Fruit fly (Drosophila melanogaster): ENCODE results near the gene CG17996.

The CG17996 gene

DNA sequence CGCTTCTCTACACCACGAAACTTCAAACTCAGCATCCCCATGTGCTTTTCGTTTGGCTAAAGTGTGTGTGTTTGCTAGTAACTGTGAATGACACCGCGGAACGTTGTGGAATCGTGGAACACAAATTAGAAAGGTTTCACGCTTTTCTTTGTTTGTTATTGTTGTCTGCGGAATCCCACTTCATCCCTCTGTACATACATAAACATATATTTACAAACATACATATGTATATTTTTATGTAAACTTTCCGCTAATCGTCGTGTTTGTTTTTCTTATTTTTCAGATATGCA is 40.3 kb downstream of the CG17996 start:
- TF ChIP-seq Ets98B (GFP tag; IDR thresholded peaks at IDR 0.05), result no peak
- TF ChIP-seq CG15710 (tag; optimal IDR thresholded peaks at IDR 0.05), result no peak
- TF ChIP-seq CG9948 (tag; optimal IDR thresholded peaks at IDR 0.05), result no peak
- no peak for TF ChIP-seq CG8159 (tag; optimal IDR thresholded peaks at IDR 0.05)
- TF ChIP-seq CG8301 (tag; optimal IDR thresholded peaks at IDR 0.05), result no peak
- TF ChIP-seq CG14655 (GFP tag; optimal IDR thresholded peaks at IDR 0.05), result no peak
- TF ChIP-seq CG10348 (GFP tag; IDR thresholded peaks at IDR 0.05), result no peak
- no peak for TF ChIP-seq CG34367 (tag; optimal IDR thresholded peaks at IDR 0.05)

DNA sequence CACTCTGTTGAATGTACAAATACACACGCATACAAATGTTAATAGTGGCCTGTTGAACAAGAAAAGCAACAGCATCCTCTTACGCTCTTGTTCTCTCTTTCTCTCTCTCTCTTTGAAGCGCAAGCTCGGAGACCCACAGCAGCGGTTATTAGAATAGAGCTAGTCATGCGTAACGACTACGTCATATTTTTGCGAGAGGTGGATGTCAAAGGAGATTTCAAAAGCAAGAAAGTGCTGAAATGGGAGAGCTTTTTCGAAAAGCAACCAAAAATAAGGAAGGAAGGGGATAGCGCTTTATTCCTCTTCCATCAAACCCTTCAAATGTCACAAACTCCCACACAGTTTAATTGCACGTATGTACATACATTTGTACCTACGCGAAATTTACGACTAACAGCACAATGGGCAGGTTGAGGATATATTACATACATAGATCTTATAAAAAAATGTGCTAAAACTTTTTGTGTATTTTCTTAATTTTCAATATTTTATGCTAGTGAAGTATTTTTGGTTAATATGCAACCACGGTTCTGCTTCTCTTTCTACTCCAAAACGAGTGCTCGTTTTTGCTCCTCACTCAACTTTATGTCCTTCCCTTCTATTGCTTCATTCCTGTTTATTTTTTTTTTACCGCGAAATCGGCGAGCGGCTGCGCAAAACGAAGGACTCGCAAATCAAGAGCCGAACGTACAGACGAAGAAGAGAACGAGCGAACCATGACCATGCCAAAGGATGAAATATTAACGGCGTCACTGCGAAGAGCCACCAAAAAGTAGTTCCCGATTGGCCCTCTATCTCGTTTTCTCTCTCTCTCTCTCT is 40.8 kb downstream of the CG17996 start:
- TF ChIP-seq CG9948 (tag; optimal IDR thresholded peaks at IDR 0.05) (peak; percentile 55), fd96Ca (GFP tag; IDR thresholded peaks at IDR 0.05) (0 out of 3 replicates have a peak, but pooled peaks have one; percentile 59), CG14655 (GFP tag; optimal IDR thresholded peaks at IDR 0.05) (peak; percentile 44), D1 (tag; optimal IDR thresholded peaks at IDR 0.05) (no peak), CG13204 (GFP tag; optimal IDR thresholded peaks at IDR 0.05) (no peak), rn (GFP tag; IDR thresholded peaks at IDR 0.05) (no peak), CG17806 (tag; optimal IDR thresholded peaks at IDR 0.05) (no peak), CG8159 (tag; optimal IDR thresholded peaks at IDR 0.05) (peak; percentile 20), Pif1A (GFP tag; optimal IDR thresholded peaks at IDR 0.05) (peak; percentile 61), Pif1B (GFP tag; optimal IDR thresholded peaks at IDR 0.05) (peak; percentile 8), CG15710 (tag; optimal IDR thresholded peaks at IDR 0.05) (peak; percentile 57), gl (tag; optimal IDR thresholded peaks at IDR 0.05) (no peak), CG34367 (tag; optimal IDR thresholded peaks at IDR 0.05) (peak; percentile 38), CG8301 (tag; optimal IDR thresholded peaks at IDR 0.05) (peak; percentile 22), Snoo (tag; optimal IDR thresholded peaks at IDR 0.05) (peak; percentile 34), CG32121 (GFP tag; IDR thresholded peaks at IDR 0.05) (no peak), Ets98B (GFP tag; IDR thresholded peaks at IDR 0.05) (no peak)

DNA sequence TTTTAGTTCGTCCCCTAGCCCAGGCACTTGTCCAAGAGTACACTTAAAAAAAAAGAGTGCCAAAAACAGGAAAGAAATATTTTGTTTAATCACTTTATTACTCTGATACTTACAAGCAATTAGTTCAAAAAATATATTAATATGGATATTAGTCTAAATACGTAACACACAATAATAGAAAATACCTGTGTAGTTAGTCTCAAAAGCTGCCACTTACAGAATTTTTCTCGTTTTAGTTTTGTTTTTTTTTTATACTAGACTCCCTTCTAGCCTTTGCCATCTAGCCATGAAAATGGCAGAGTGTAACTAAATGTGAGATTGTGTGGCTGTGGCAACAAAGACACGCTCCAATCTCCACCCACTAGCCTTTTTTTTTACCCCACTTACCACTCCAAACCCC is 43.0 kb downstream of the CG17996 start:
- TF ChIP-seq CG34367 (tag; optimal IDR thresholded peaks at IDR 0.05) (peak; percentile 77), gl (tag; optimal IDR thresholded peaks at IDR 0.05) (no peak), CG8159 (tag; optimal IDR thresholded peaks at IDR 0.05) (peak; percentile 76), Pif1A (GFP tag; optimal IDR thresholded peaks at IDR 0.05) (peak; percentile 78), CG15710 (tag; optimal IDR thresholded peaks at IDR 0.05) (peak; percentile 77), CG12605 (GFP tag; IDR thresholded peaks at IDR 0.05) (peak; percentile 61; the same call in 1 of the 2 replicates), EcR (GFP tag; optimal IDR thresholded peaks at IDR 0.05) (peak; percentile 25), CG4496 (GFP tag; IDR thresholded peaks at IDR 0.05) (0 out of 3 replicates have a peak, but pooled peaks have one; percentile 35), CG8301 (tag; optimal IDR thresholded peaks at IDR 0.05) (peak; percentile 62), rn (GFP tag; IDR thresholded peaks at IDR 0.05) (no peak), CG9948 (tag; optimal IDR thresholded peaks at IDR 0.05) (peak; percentile 77), CG32121 (GFP tag; IDR thresholded peaks at IDR 0.05) (peak; percentile 46; the same call in 1 of the 2 replicates), fd96Ca (GFP tag; IDR thresholded peaks at IDR 0.05) (no peak), CG14655 (GFP tag; optimal IDR thresholded peaks at IDR 0.05) (peak; percentile 77), CG13204 (GFP tag; optimal IDR thresholded peaks at IDR 0.05) (peak; percentile 63), CG17806 (tag; optimal IDR thresholded peaks at IDR 0.05) (peak; percentile 67), Pif1B (GFP tag; optimal IDR thresholded peaks at IDR 0.05) (peak; percentile 46), Snoo (tag; optimal IDR thresholded peaks at IDR 0.05) (no peak), CG10348 (GFP tag; IDR thresholded peaks at IDR 0.05) (no peak), D1 (tag; optimal IDR thresholded peaks at IDR 0.05) (peak; percentile 42), Ets98B (GFP tag; IDR thresholded peaks at IDR 0.05) (0 out of 2 replicates have a peak, but pooled peaks have one; percentile 8)

dm6 chr2L:16686412-16687043 is 44.3 kb downstream of the CG17996 start:
- TF ChIP-seq CG10348 (GFP tag; IDR thresholded peaks at IDR 0.05) (no peak), CG4496 (GFP tag; IDR thresholded peaks at IDR 0.05) (peak; percentile 85), fd96Ca (GFP tag; IDR thresholded peaks at IDR 0.05) (peak; percentile 56; the same call in 2 of the 3 replicates), CG17806 (tag; optimal IDR thresholded peaks at IDR 0.05) (peak; percentile 55), CG13204 (GFP tag; optimal IDR thresholded peaks at IDR 0.05) (peak; percentile 80), CG8159 (tag; optimal IDR thresholded peaks at IDR 0.05) (peak; percentile 65), rn (GFP tag; IDR thresholded peaks at IDR 0.05) (peak; percentile 59; the same call in 1 of the 2 replicates), CG14655 (GFP tag; optimal IDR thresholded peaks at IDR 0.05) (peak; percentile 63), Pif1A (GFP tag; optimal IDR thresholded peaks at IDR 0.05) (peak; percentile 64), CG9948 (tag; optimal IDR thresholded peaks at IDR 0.05) (peak; percentile 32), Ets98B (GFP tag; IDR thresholded peaks at IDR 0.05) (peak; percentile 70), Pif1B (GFP tag; optimal IDR thresholded peaks at IDR 0.05) (peak; percentile 57), EcR (GFP tag; optimal IDR thresholded peaks at IDR 0.05) (peak; percentile 71), D1 (tag; optimal IDR thresholded peaks at IDR 0.05) (peak; percentile 69), CG34367 (tag; optimal IDR thresholded peaks at IDR 0.05) (peak; percentile 68), gl (tag; optimal IDR thresholded peaks at IDR 0.05) (peak; percentile 79), Snoo (tag; optimal IDR thresholded peaks at IDR 0.05) (peak; percentile 60), CG15710 (tag; optimal IDR thresholded peaks at IDR 0.05) (peak; percentile 58), CG8301 (tag; optimal IDR thresholded peaks at IDR 0.05) (peak; percentile 52), CG32121 (GFP tag; IDR thresholded peaks at IDR 0.05) (peak; percentile 35; the same call in 1 of the 2 replicates), CG12605 (GFP tag; IDR thresholded peaks at IDR 0.05) (peak; percentile 87)

dm6 chr2L:16685612-16685912 is 45.3 kb downstream of the CG17996 start:
- TF ChIP-seq CG14655 (GFP tag; optimal IDR thresholded peaks at IDR 0.05) (no peak), CG8301 (tag; optimal IDR thresholded peaks at IDR 0.05) (no peak), EcR (GFP tag; optimal IDR thresholded peaks at IDR 0.05) (no peak), Pif1A (GFP tag; optimal IDR thresholded peaks at IDR 0.05) (no peak), Snoo (tag; optimal IDR thresholded peaks at IDR 0.05) (no peak), Ets98B (GFP tag; IDR thresholded peaks at IDR 0.05) (no peak), CG34367 (tag; optimal IDR thresholded peaks at IDR 0.05) (no peak), CG8159 (tag; optimal IDR thresholded peaks at IDR 0.05) (no peak), CG32121 (GFP tag; IDR thresholded peaks at IDR 0.05) (no peak), CG10348 (GFP tag; IDR thresholded peaks at IDR 0.05) (no peak), CG17806 (tag; optimal IDR thresholded peaks at IDR 0.05) (no peak), CG15710 (tag; optimal IDR thresholded peaks at IDR 0.05) (no peak), CG13204 (GFP tag; optimal IDR thresholded peaks at IDR 0.05) (no peak), D1 (tag; optimal IDR thresholded peaks at IDR 0.05) (no peak), CG12605 (GFP tag; IDR thresholded peaks at IDR 0.05) (no peak)
